Fruit fly (Drosophila melanogaster) whole organism, wandering third instar larva: Measurements from ENCODE around the gene NAAT1.

Experiments used
- Abd-B ChIP-seq: fragments of >200 bp; optimal IDR thresholded peaks from 2 replicates; lab custom pipeline; 2017; ENCODE audit warnings: missing biosample characterization, missing genetic modification characterization
- Dfd ChIP-seq: fragments of >200 bp; optimal IDR thresholded peaks from 2 replicates; lab custom pipeline; 2017; ENCODE audit warnings: missing biosample characterization, missing genetic modification characterization
- HLH106 ChIP-seq: fragments of 200-800 bp; optimal IDR thresholded peaks from 3 replicates; lab custom pipeline; 2019; ENCODE audit warnings: missing biosample characterization, mild to moderate bottlenecking, missing genetic modification characterization, moderate library complexity
- Hr83 ChIP-seq: fragments of 200-300 bp; sonication (Bioruptor generic); optimal IDR thresholded peaks from 2 replicates; lab custom pipeline; 2016; ENCODE audit warnings: missing biosample characterization, mild to moderate bottlenecking, missing genetic modification characterization, moderate library complexity; ENCODE audit not compliant: poor library complexity, severe bottlenecking
- Jra ChIP-seq: sonication (Bioruptor generic); optimal IDR thresholded peaks from 2 replicates; lab custom pipeline; 2016; ENCODE audit warnings: missing biosample characterization, missing genetic modification characterization
- OdsH ChIP-seq: fragments of 200-800 bp; sonication (Bioruptor generic); optimal IDR thresholded peaks from 2 replicates; lab custom pipeline; 2016; ENCODE audit warnings: missing biosample characterization, mild to moderate bottlenecking, missing genetic modification characterization
- Rel ChIP-seq, 2 experiments: fragments of 200-800 bp; sonication (Bioruptor generic) in 1 of 2; optimal IDR thresholded peaks; 2 replicates in 1 of 2; 3 replicates in 1 of 2; lab custom pipeline; 2016 to 2019; ENCODE audit warnings: mild to moderate bottlenecking in 2 of 2, missing biosample characterization in 2 of 2, missing genetic modification characterization in 2 of 2, moderate library complexity in 1 of 2
- dmrt93B ChIP-seq: fragments of 200-800 bp; sonication (Bioruptor generic); optimal IDR thresholded peaks from 2 replicates; lab custom pipeline; 2018; ENCODE audit warnings: missing biosample characterization, mild to moderate bottlenecking, missing genetic modification characterization
- h ChIP-seq: fragments of 200-800 bp; sonication (Bioruptor generic); optimal IDR thresholded peaks from 3 replicates; lab custom pipeline; 2016; ENCODE audit warnings: missing biosample characterization, mild to moderate bottlenecking, missing genetic modification characterization
- sv ChIP-seq: fragments of 200-800 bp; sonication (Bioruptor generic); optimal IDR thresholded peaks from 3 replicates; lab custom pipeline; 2016; ENCODE audit warnings: missing biosample characterization, missing genetic modification characterization
- tai ChIP-seq: sonication (Bioruptor generic); optimal IDR thresholded peaks from 2 replicates; lab custom pipeline; 2016; ENCODE audit warnings: missing biosample characterization, missing genetic modification characterization
- woc ChIP-seq: sonication (Bioruptor generic); optimal IDR thresholded peaks from 2 replicates; lab custom pipeline; 2016; ENCODE audit warnings: missing biosample characterization, mild to moderate bottlenecking, missing genetic modification characterization

DNA sequence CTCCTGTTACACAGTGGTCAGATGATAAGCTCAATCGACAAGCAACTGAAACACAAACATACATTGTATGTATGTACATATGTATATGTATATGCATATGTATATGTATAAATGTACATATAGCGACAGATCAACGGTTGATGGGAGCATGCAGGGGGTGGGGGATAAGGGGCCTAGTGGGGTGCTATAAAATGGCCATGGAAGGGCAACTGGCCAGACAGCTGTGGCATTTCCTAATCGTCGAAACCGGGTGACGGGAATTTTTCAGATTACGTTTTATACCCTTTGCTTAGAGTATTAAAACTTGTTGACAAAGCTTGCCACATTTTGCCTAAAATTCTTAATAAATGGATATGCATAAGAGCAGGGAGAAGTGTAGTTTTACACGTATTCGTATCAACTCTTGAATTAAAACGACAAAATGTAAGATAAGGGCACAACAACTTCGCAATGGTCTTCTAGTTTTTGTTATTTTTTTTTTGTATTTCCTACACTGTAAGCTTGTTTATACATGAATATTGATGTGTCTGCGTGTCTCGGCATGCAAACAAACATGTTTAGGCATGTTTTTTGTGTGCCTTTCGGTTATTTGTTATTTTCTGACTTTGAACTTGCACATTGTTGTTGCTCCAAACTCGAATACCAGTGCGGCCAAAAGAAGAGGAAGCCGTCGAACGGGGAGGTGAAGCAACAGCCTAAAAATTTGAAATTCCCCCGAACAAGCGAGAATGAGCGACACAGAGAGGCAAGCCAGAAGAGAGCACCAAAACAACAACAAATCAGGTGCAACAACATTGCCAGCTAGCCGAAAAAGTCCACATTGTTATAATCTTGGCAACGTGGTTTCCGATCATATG is 8.6 kb upstream of the NAAT1 start:
- TF ChIP-seq sv (GFP tag; lab: Kevin White, UChicago), result peak; percentile 3
- no peak for TF ChIP-seq tai (GFP tag; lab: Kevin White, UChicago)
- no peak for TF ChIP-seq Dfd (GFP tag; lab: Kevin White, UChicago)
- TF ChIP-seq Jra (GFP tag; lab: Kevin White, UChicago), result no peak
- no peak for TF ChIP-seq Hr83 (GFP tag; lab: Kevin White, UChicago)
- TF ChIP-seq HLH106 (tag; lab: Kevin White, UChicago), result no peak
- peak; percentile 13 for TF ChIP-seq OdsH
- peak; percentile 49 for TF ChIP-seq h (GFP tag; lab: Kevin White, UChicago)
- TF ChIP-seq dmrt93B, result no peak
- TF ChIP-seq woc (GFP tag; lab: Kevin White, UChicago), result peak; percentile 10
- TF ChIP-seq Abd-B (GFP tag; lab: Kevin White, UChicago), result no peak
- no peak for TF ChIP-seq Rel (GFP tag; optimal IDR thresholded peaks at IDR 0.05; lab: Kevin White, UChicago)
- TF ChIP-seq Rel (tag; optimal IDR thresholded peaks at IDR 0.05; lab: Kevin White, UChicago), result peak; percentile 88
